Worm (Caenorhabditis elegans): ENCODE measurements around the gene phat-6.

DNA sequence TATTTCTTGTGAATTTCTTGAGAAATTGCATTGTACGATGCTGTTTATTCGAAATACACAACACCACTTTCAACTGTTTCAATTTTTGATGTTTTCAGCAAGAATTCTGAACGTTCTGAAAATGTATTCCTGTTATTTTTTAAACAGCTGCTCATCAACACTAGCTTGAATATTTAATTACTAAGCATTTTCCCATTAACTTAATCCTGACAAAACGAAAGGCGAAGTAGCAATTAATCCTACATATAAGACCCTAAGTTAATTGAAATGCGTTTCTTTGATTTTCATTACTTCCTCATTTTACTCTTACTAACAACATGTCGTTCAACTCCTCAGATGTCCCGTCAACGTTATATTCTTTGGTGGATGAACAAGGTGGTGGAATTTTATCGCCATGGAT, 25.8 kb downstream of the phat-6 start, which contains the start of gene ocr-3:
- TF ChIP-seq isw-1 (GFP tag; IDR thresholded peaks at IDR 0.05) (no peak), nhr-76 (tag; optimal IDR thresholded peaks at IDR 0.05) (no peak), mdl-1 (tag; optimal IDR thresholded peaks at IDR 0.05) (no peak)
